Worm (Caenorhabditis elegans): ENCODE data around the gene M01F1.9.

- no peak for TF ChIP-seq npax-4 (tag; optimal IDR thresholded peaks at IDR 0.05)
- TF ChIP-seq elt-2 (tag; optimal IDR thresholded peaks at IDR 0.05) = no peak
- no peak for TF ChIP-seq pha-4 (tag; optimal IDR thresholded peaks at IDR 0.05)
- TF ChIP-seq ceh-19 (GFP tag; optimal IDR thresholded peaks at IDR 0.05) = no peak
- no peak for TF ChIP-seq ets-4 (tag; optimal IDR thresholded peaks at IDR 0.05)
- TF ChIP-seq ceh-48 (tag; optimal IDR thresholded peaks at IDR 0.05) = no peak
- TF ChIP-seq Y22D7AL.16 (tag; optimal IDR thresholded peaks at IDR 0.05) = no peak
- no peak for TF ChIP-seq pag-3 (tag; optimal IDR thresholded peaks at IDR 0.05; ENCODE audit: borderline replicate concordance)
- no peak for TF ChIP-seq pqm-1 (tag; optimal IDR thresholded peaks at IDR 0.05)
- TF ChIP-seq pros-1 (tag; optimal IDR thresholded peaks at IDR 0.05) = no peak
These were observed 24.5 kb upstream of the M01F1.9 start for ce11 chrIII:3523363-3523762.

Data from whole organism, late embryonic.